Worm (Caenorhabditis elegans) whole organism, early embryonic: ENCODE measurements around the gene F41C6.6.

Experiments used
- B0310.2 ChIP-seq: sonication (generic microtip); optimal IDR thresholded peaks from 2 replicates; lab custom pipeline; 2016; ENCODE audit warnings: mild to moderate bottlenecking, missing genetic modification characterization, missing compliant biosample characterization
- F13C5.2 ChIP-seq: sonication (generic microtip); optimal IDR thresholded peaks from 2 replicates; lab custom pipeline; 2017; ENCODE audit warnings: mild to moderate bottlenecking, missing genetic modification characterization, inconsistent platforms, missing compliant biosample characterization
- aly-1 ChIP-seq: sonication (generic microtip); optimal IDR thresholded peaks from 2 replicates; lab custom pipeline; 2016; ENCODE audit warnings: missing genetic modification characterization, missing compliant biosample characterization
- ama-1 ChIP-seq: fragments of 150-350 bp; optimal IDR thresholded peaks from 2 replicates; lab custom pipeline; 2014
- ceh-13 ChIP-seq: fragments of 200-800 bp; sonication (Bioruptor generic); optimal IDR thresholded peaks from 2 replicates; lab custom pipeline; 2018; ENCODE audit warnings: mild to moderate bottlenecking, missing genetic modification characterization, missing compliant biosample characterization
- flt-1 ChIP-seq: fragments of 200-800 bp; sonication (Bioruptor generic); IDR thresholded peaks from 2 replicates; pipeline ENCODE4 v1.3.6; 2022; ENCODE audit warnings: missing genetic modification characterization, missing compliant biosample characterization
- hnd-1 ChIP-seq: sonication (generic microtip); optimal IDR thresholded peaks from 2 replicates; lab custom pipeline; 2016; ENCODE audit warnings: missing genetic modification characterization, missing compliant biosample characterization
- pes-1 ChIP-seq: fragments of 200-800 bp; sonication (Bioruptor generic); IDR thresholded peaks from 2 replicates; pipeline ENCODE4 v1.3.6; 2022; ENCODE audit warnings: missing genetic modification reagents, missing genetic modification characterization, missing compliant biosample characterization
- scrt-1 ChIP-seq: fragments of 200-800 bp; sonication (Bioruptor generic); IDR thresholded peaks from 2 replicates; pipeline ENCODE4 v1.3.6; 2022; ENCODE audit warnings: missing genetic modification characterization, missing compliant biosample characterization
- sea-1 ChIP-seq: fragments of 200-800 bp; sonication (Bioruptor generic); conservative IDR thresholded peaks from 2 replicates; pipeline ENCODE4 v1.3.6; 2022; ENCODE audit warnings: missing genetic modification characterization, missing compliant biosample characterization
- tbx-11 ChIP-seq: fragments of 200-800 bp; sonication (Bioruptor generic); IDR thresholded peaks from 2 replicates; pipeline ENCODE4 v1.3.6; 2022; ENCODE audit warnings: missing genetic modification characterization, missing compliant biosample characterization
- tbx-37 ChIP-seq: fragments of 200-800 bp; sonication (Bioruptor generic); conservative IDR thresholded peaks from 2 replicates; pipeline ENCODE4 v1.3.6; 2022; ENCODE audit warnings: missing genetic modification reagents, missing genetic modification characterization, missing compliant biosample characterization
- tra-4 ChIP-seq: sonication (generic microtip); optimal IDR thresholded peaks from 2 replicates; lab custom pipeline; 2017; ENCODE audit warnings: missing genetic modification characterization, missing compliant biosample characterization

The F41C6.6 gene

ce11 chrX:6836065-6836527 lies 45.6 kb downstream of the F41C6.6 start, which contains the start of gene F41B4.3:
Gene F41B4.3, minus strand, starts transcription at chrX:6836115.
- no peak for TF ChIP-seq sea-1

DNA sequence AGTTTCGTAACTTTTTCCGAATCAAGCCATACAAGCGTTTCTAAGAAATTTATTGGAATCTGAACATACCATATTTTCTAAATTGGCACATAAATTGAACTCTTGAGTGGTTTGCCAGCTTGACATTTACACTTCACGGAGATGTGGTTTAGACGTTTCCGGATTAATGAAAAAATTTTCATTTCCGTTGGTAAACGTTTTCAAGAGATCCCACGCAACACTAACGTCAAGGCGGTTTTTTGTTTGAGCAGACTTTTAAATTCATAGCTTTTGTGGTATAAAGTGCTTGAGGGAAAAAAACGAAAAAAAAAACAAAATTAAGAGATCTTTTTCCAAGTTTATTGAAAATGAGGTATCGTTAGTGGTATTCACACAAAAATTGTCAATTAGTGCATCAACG lies 46.5 kb downstream of the F41C6.6 start, which contains the start of gene F41B4.2:
Gene F41B4.2 (minus strand): TSS at position 101 of the 400 bp plus-strand sequence.
- TF ChIP-seq ama-1 (no peak), ceh-13 (no peak), tbx-37 (no peak), pes-1 (GFP tag; lab: Robert Waterston, UW) (no peak), tra-4 (no peak), aly-1 (tag; lab: Kevin White, UChicago) (no peak), flt-1 (GFP tag; lab: Robert Waterston, UW) (no peak), sea-1 (no peak), hnd-1 (tag; lab: Kevin White, UChicago) (no peak), tbx-11 (no peak), F13C5.2 (tag; lab: Kevin White, UChicago) (no peak), scrt-1 (GFP tag; lab: Robert Waterston, UW) (no peak), B0310.2 (no peak)
